Fruit fly (Drosophila melanogaster) whole organism, embryonic: ENCODE results near the gene Lrpprc2.
A peak's percentile ranks its signal among the peaks of the same experiment; 100 is the strongest.

Experiments used
- Abd-B ChIP-seq: fragments of 200-800 bp; sonication (Bioruptor generic); optimal IDR thresholded peaks from 2 replicates; lab custom pipeline; 2018; ENCODE audit warnings: missing biosample characterization, mild to moderate bottlenecking, missing genetic modification characterization, moderate library complexity
- Antp ChIP-seq: fragments of 200-800 bp; sonication (Bioruptor generic); optimal IDR thresholded peaks from 3 replicates; lab custom pipeline; 2016; ENCODE audit warnings: missing biosample characterization, missing genetic modification characterization
- Bdp1 ChIP-seq: fragments of 200-800 bp; sonication (Bioruptor generic); optimal IDR thresholded peaks from 3 replicates; lab custom pipeline; 2016; ENCODE audit warnings: missing biosample characterization, missing genetic modification characterization
- Bteb2 ChIP-seq: fragments of 200-800 bp; sonication (Bioruptor generic); optimal IDR thresholded peaks from 2 replicates; lab custom pipeline; 2016; ENCODE audit warnings: missing biosample characterization, missing genetic modification characterization
- CG1024 ChIP-seq: fragments of 200-800 bp; sonication (Bioruptor generic); IDR thresholded peaks from 2 replicates; pipeline ENCODE4 v1.3.6; 2022; ENCODE audit warnings: missing biosample characterization, missing genetic modification characterization
- CG10366 ChIP-seq: fragments of 200-800 bp; sonication (Bioruptor generic); IDR thresholded peaks from 2 replicates; pipeline ENCODE4 v1.3.6; 2022; ENCODE audit warnings: missing biosample characterization, missing genetic modification characterization
- CG11093 ChIP-seq: fragments of 200-800 bp; sonication (Bioruptor generic); IDR thresholded peaks from 3 replicates; pipeline ENCODE4 v1.3.6; 2022; ENCODE audit warnings: missing biosample characterization, missing genetic modification characterization
- CG11456 ChIP-seq: fragments of 200-800 bp; sonication (Bioruptor generic); IDR thresholded peaks from 3 replicates; pipeline ENCODE4 v1.3.6; 2022; ENCODE audit warnings: missing biosample characterization, missing genetic modification characterization
- CG11504 ChIP-seq: fragments of 200-800 bp; sonication (Bioruptor generic); optimal IDR thresholded peaks from 3 replicates; lab custom pipeline; 2019; ENCODE audit warnings: missing biosample characterization, mild to moderate bottlenecking, missing genetic modification characterization, moderate library complexity
- CG11695 ChIP-seq: fragments of 200-800 bp; sonication (Bioruptor generic); IDR thresholded peaks from 3 replicates; pipeline ENCODE4 v1.3.6; 2022; ENCODE audit warnings: missing biosample characterization, missing genetic modification characterization
- CG14860 ChIP-seq: fragments of 200-800 bp; sonication (Bioruptor generic); IDR thresholded peaks from 3 replicates; pipeline ENCODE4 v1.3.6; 2022; ENCODE audit warnings: missing biosample characterization, missing genetic modification characterization; ENCODE audit not compliant: partially characterized antibody
- CG1603 ChIP-seq: fragments of 200-800 bp; sonication (Bioruptor generic); optimal IDR thresholded peaks from 2 replicates; lab custom pipeline; 2019; ENCODE audit warnings: missing biosample characterization, mild to moderate bottlenecking, missing genetic modification characterization, moderate library complexity
- CG17385 ChIP-seq: fragments of 200-800 bp; sonication (Bioruptor generic); optimal IDR thresholded peaks from 3 replicates; lab custom pipeline; 2018; ENCODE audit warnings: missing biosample characterization, mild to moderate bottlenecking, missing genetic modification characterization
- CG32532 ChIP-seq: fragments of 200-800 bp; sonication (Bioruptor generic); IDR thresholded peaks from 2 replicates; pipeline ENCODE4 v1.3.6; 2022; ENCODE audit warnings: missing biosample characterization, missing genetic modification characterization
- CG34224 ChIP-seq: fragments of 200-800 bp; sonication (Bioruptor generic); IDR thresholded peaks from 3 replicates; pipeline ENCODE4 v1.3.6; 2022; ENCODE audit warnings: missing biosample characterization, missing genetic modification characterization; ENCODE audit not compliant: partially characterized antibody
- CG43689 ChIP-seq: fragments of 200-800 bp; sonication (Bioruptor generic); IDR thresholded peaks from 2 replicates; pipeline ENCODE4 v1.3.6; 2022; ENCODE audit warnings: missing biosample characterization, missing genetic modification characterization
- CG5180 ChIP-seq: fragments of 200-800 bp; sonication (Bioruptor generic); optimal IDR thresholded peaks from 3 replicates; lab custom pipeline; 2017; ENCODE audit warnings: missing biosample characterization, missing genetic modification characterization, mild to moderate bottlenecking, moderate library complexity, missing genetic modification reagents
- CG6791 ChIP-seq: fragments of 200-800 bp; sonication (Bioruptor generic); IDR thresholded peaks from 3 replicates; pipeline ENCODE4 v1.3.6; 2022; ENCODE audit warnings: missing biosample characterization, missing genetic modification characterization; ENCODE audit not compliant: partially characterized antibody
- CG6813 ChIP-seq: fragments of 200-800 bp; sonication (Bioruptor generic); optimal IDR thresholded peaks from 2 replicates; lab custom pipeline; 2017; ENCODE audit warnings: missing biosample characterization, missing genetic modification characterization, mild to moderate bottlenecking, moderate library complexity, missing genetic modification reagents
- CG7271 ChIP-seq: fragments of 200-800 bp; sonication (Bioruptor generic); optimal IDR thresholded peaks from 2 replicates; lab custom pipeline; 2018; ENCODE audit warnings: missing biosample characterization, mild to moderate bottlenecking, missing genetic modification characterization, moderate library complexity
- CG8290 ChIP-seq, 3 experiments: fragments of 200-800 bp; sonication (Bioruptor generic); optimal IDR thresholded peaks; 2 replicates each; lab custom pipeline; 2016 to 2019; ENCODE audit warnings: missing biosample characterization in 3 of 3, missing genetic modification characterization in 3 of 3, mild to moderate bottlenecking in 2 of 3, moderate library complexity in 1 of 3
- CoRest ChIP-seq: fragments of 200-800 bp; sonication (Bioruptor generic); optimal IDR thresholded peaks from 3 replicates; lab custom pipeline; 2018; ENCODE audit warnings: missing biosample characterization, mild to moderate bottlenecking, missing genetic modification characterization, moderate library complexity
- Dbx ChIP-seq: fragments of 200-800 bp; sonication (Bioruptor generic); IDR thresholded peaks from 3 replicates; pipeline ENCODE4 v1.3.6; 2022; ENCODE audit warnings: missing biosample characterization, missing genetic modification characterization
- Dll ChIP-seq: fragments of 200-800 bp; sonication (Bioruptor generic); IDR thresholded peaks from 4 replicates; pipeline ENCODE4 v1.3.6; 2022; ENCODE audit warnings: missing biosample characterization, missing genetic modification characterization; ENCODE audit not compliant: partially characterized antibody
- Med ChIP-seq: fragments of 200-800 bp; sonication (Bioruptor generic); peaks from one replicate; lab custom pipeline; 2016; ENCODE audit warnings: missing biosample characterization, missing genetic modification characterization, mild to moderate bottlenecking, inconsistent platforms, moderate library complexity
- Neu2 ChIP-seq: fragments of 200-800 bp; sonication (Bioruptor generic); optimal IDR thresholded peaks from 3 replicates; lab custom pipeline; 2016; ENCODE audit warnings: missing biosample characterization, missing genetic modification characterization, borderline replicate concordance
- Poxn ChIP-seq: fragments of 200-800 bp; sonication (Bioruptor generic); IDR thresholded peaks from 2 replicates; pipeline ENCODE4 v1.3.6; 2022; ENCODE audit warnings: missing biosample characterization, missing genetic modification characterization
- Side ChIP-seq: fragments of 200-800 bp; sonication (Bioruptor generic); optimal IDR thresholded peaks from 2 replicates; lab custom pipeline; 2016; ENCODE audit warnings: missing biosample characterization, missing genetic modification characterization
- Vsx1 ChIP-seq: fragments of 200-800 bp; sonication (Bioruptor generic); optimal IDR thresholded peaks from 2 replicates; lab custom pipeline; 2017; ENCODE audit warnings: missing biosample characterization, mild to moderate bottlenecking, missing genetic modification characterization, missing genetic modification reagents
- YL-1 ChIP-seq: fragments of 200-800 bp; sonication (Bioruptor generic); optimal IDR thresholded peaks from 3 replicates; lab custom pipeline; 2017; ENCODE audit warnings: missing biosample characterization, mild to moderate bottlenecking, missing genetic modification characterization
- br ChIP-seq: fragments of >200 bp; optimal IDR thresholded peaks from 2 replicates; lab custom pipeline; 2017
- bsh ChIP-seq, 2 experiments: fragments of 200-800 bp; sonication (Bioruptor generic); optimal IDR thresholded peaks; 2 replicates each; lab custom pipeline; 2017 to 2018; ENCODE audit warnings: mild to moderate bottlenecking in 2 of 2, missing biosample characterization in 2 of 2, missing genetic modification characterization in 2 of 2, moderate library complexity in 1 of 2
- cas ChIP-seq: fragments of 200-800 bp; sonication (Bioruptor generic); IDR thresholded peaks from 2 replicates; pipeline ENCODE4 v1.3.6; 2022; ENCODE audit warnings: missing biosample characterization, missing genetic modification characterization
- crc ChIP-seq: fragments of 200-800 bp; sonication (Bioruptor generic); optimal IDR thresholded peaks from 2 replicates; lab custom pipeline; 2016; ENCODE audit warnings: missing biosample characterization, missing genetic modification characterization
- da ChIP-seq: fragments of 200-800 bp; sonication (Bioruptor generic); optimal IDR thresholded peaks from 2 replicates; lab custom pipeline; 2016; ENCODE audit warnings: missing biosample characterization, missing genetic modification characterization
- dati ChIP-seq: fragments of 200-800 bp; sonication (Bioruptor generic); IDR thresholded peaks from 2 replicates; pipeline ENCODE4 v1.3.6; 2022; ENCODE audit warnings: missing biosample characterization, missing genetic modification characterization
- her ChIP-seq: fragments of 200-800 bp; sonication (Bioruptor generic); optimal IDR thresholded peaks from 2 replicates; lab custom pipeline; 2016; ENCODE audit warnings: missing biosample characterization, missing genetic modification characterization
- lilli ChIP-seq: fragments of 200-800 bp; sonication (Bioruptor generic); optimal IDR thresholded peaks from 3 replicates; lab custom pipeline; 2016; ENCODE audit warnings: missing biosample characterization, missing genetic modification characterization
- lmd ChIP-seq: fragments of 200-800 bp; sonication (Bioruptor generic); IDR thresholded peaks from 2 replicates; pipeline ENCODE4 v1.3.6; 2022; ENCODE audit warnings: missing biosample characterization, missing genetic modification characterization
- mam ChIP-seq: fragments of 200-800 bp; sonication (Bioruptor generic); optimal IDR thresholded peaks from 3 replicates; lab custom pipeline; 2016; ENCODE audit warnings: missing biosample characterization, missing genetic modification characterization
- odd ChIP-seq: fragments of 200-800 bp; sonication (Bioruptor generic); optimal IDR thresholded peaks from 2 replicates; lab custom pipeline; 2017; ENCODE audit warnings: missing biosample characterization, mild to moderate bottlenecking, missing genetic modification characterization
- pan ChIP-seq, 4 experiments: fragments of >200 bp in 3 of 4; fragments of 200-800 bp in 1 of 4; sonication (Bioruptor generic) in 1 of 4; optimal IDR thresholded peaks in 3 of 4; IDR thresholded peaks in 1 of 4; 2 replicates each; pipeline versions ENCODE4 v1.3.6 to Lab custom; 2017 to 2022; ENCODE audit warnings: missing biosample characterization in 2 of 4, missing genetic modification characterization in 2 of 4, mixed read lengths in 1 of 4
- pros ChIP-seq: fragments of 200-800 bp; sonication (Bioruptor generic); optimal IDR thresholded peaks from 3 replicates; lab custom pipeline; 2019; ENCODE audit warnings: missing biosample characterization, mild to moderate bottlenecking, missing genetic modification characterization, moderate library complexity
- scrt ChIP-seq: fragments of 200-800 bp; sonication (Bioruptor generic); optimal IDR thresholded peaks from 2 replicates; lab custom pipeline; 2018; ENCODE audit warnings: missing biosample characterization, mild to moderate bottlenecking, missing genetic modification characterization, moderate library complexity
- sim ChIP-seq: fragments of 200-800 bp; sonication (Bioruptor generic); IDR thresholded peaks from 2 replicates; pipeline ENCODE4 v1.3.6; 2022; ENCODE audit warnings: missing biosample characterization, missing genetic modification characterization
- sna ChIP-seq: fragments of 200-800 bp; sonication (Bioruptor generic); IDR thresholded peaks from 2 replicates; pipeline ENCODE4 v1.3.6; 2022; ENCODE audit warnings: missing biosample characterization, missing genetic modification characterization; ENCODE audit not compliant: partially characterized antibody
- ssp ChIP-seq: fragments of 200-800 bp; sonication (Bioruptor generic); IDR thresholded peaks from 2 replicates; pipeline ENCODE4 v1.3.6; 2022; ENCODE audit warnings: missing biosample characterization, missing genetic modification characterization
- trem ChIP-seq: fragments of 200-800 bp; optimal IDR thresholded peaks from 3 replicates; lab custom pipeline; 2019; ENCODE audit warnings: missing biosample characterization, mild to moderate bottlenecking, missing genetic modification characterization, moderate library complexity
- zf30C ChIP-seq: fragments of 200-800 bp; sonication (Bioruptor generic); optimal IDR thresholded peaks from 3 replicates; lab custom pipeline; 2018; ENCODE audit warnings: missing biosample characterization, mild to moderate bottlenecking, missing genetic modification characterization

Lrpprc2 gene

DNA sequence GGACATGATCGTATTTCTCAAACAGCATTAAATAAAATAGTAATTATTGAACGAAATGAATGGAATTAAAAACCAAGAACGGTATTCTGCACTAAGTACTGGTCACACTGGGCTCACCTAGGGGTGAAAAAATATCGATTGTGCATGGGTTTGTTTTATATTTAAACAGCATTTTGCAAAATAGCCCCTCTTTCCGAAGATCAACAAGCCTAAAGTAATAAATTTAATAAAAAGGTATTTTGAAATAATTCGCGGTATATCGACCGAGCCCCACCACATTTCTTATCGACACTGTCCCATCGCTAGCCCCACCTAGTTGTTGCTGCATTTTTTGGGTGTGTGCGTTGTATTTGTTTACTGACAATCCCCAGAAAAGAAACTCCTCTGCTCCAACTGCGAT, 10.1 kb upstream of the Lrpprc2 start, which contains the start of gene pck (continued):
- TF ChIP-seq Neu2 (GFP tag; lab: Kevin White, UChicago) (peak; percentile 1), crc (GFP tag; lab: Kevin White, UChicago) (peak; percentile 37), sim (GFP tag; lab: Robert Waterston, UW) (no peak), CG6791 (GFP tag; lab: Robert Waterston, UW) (peak; percentile 53; the same call in 1 of the 3 replicates), CG17385 (GFP tag; lab: Kevin White, UChicago) (no peak), CG34224 (GFP tag; lab: Robert Waterston, UW) (peak; percentile 65), odd (no peak), CG10366 (GFP tag; lab: Robert Waterston, UW) (peak; percentile 55), zf30C (GFP tag; lab: Kevin White, UChicago) (no peak), CG1603 (peak; percentile 83), trem (peak; percentile 77), lmd (GFP tag; lab: Robert Waterston, UW) (peak; percentile 44; the same call in 1 of the 2 replicates), CG11093 (no peak), CG11456 (GFP tag; lab: Robert Waterston, UW) (no peak), her (GFP tag; lab: Kevin White, UChicago) (no peak), Poxn (no peak), Antp (GFP tag; lab: Kevin White, UChicago) (peak; percentile 63), CG14860 (peak; percentile 24; the same call in 1 of the 3 replicates), CG8290 (GFP tag; optimal IDR thresholded peaks at IDR 0.05; lab: Kevin White, UChicago) (peak; percentile 55), CG8290 (tag; optimal IDR thresholded peaks at IDR 0.05; lab: Kevin White, UChicago) (peak in 1 of 2 experiments; percentile 57), Side (GFP tag; lab: Kevin White, UChicago) (peak; percentile 77), lilli (GFP tag; lab: Kevin White, UChicago) (peak; percentile 85), CG43689 (GFP tag; lab: Robert Waterston, UW) (no peak), CG7271 (peak; percentile 49), scrt (GFP tag; lab: Kevin White, UChicago) (no peak), dati (GFP tag; lab: Robert Waterston, UW) (0 out of 2 replicates have a peak, but pooled peaks have one; percentile 20), sna (GFP tag; lab: Robert Waterston, UW) (peak; percentile 49; the same call in 1 of the 2 replicates), YL-1 (peak; percentile 84), Abd-B (GFP tag; lab: Kevin White, UChicago) (peak; percentile 38), Bdp1 (GFP tag; lab: Kevin White, UChicago) (peak; percentile 59), Vsx1 (GFP tag; lab: Kevin White, UChicago) (no peak), pan (optimal IDR thresholded peaks at IDR 0.05; lab: Kevin White, UChicago) (no peak), pan (GFP tag; optimal IDR thresholded peaks at IDR 0.05 in 1 of 2, IDR thresholded peaks at IDR 0.05 in 1 of 2) (peak in 1 of 2 experiments; percentile 70), da (GFP tag; lab: Kevin White, UChicago) (no peak), ssp (GFP tag; lab: Robert Waterston, UW) (peak; percentile 38; the same call in 1 of the 2 replicates), Dbx (GFP tag; lab: Robert Waterston, UW) (peak; percentile 59; the same call in 2 of the 3 replicates), CG6813 (peak; percentile 13), br (lab: Kevin White, UChicago) (no peak), CG1024 (GFP tag; lab: Robert Waterston, UW) (peak; percentile 56), bsh (GFP tag; optimal IDR thresholded peaks at IDR 0.05; lab: Kevin White, UChicago) (peak in 1 of 2 experiments; percentile 76), CG11504 (tag; lab: Kevin White, UChicago) (no peak), Med (GFP tag; lab: Kevin White, UChicago) (peak; percentile 93), Dll (GFP tag; lab: Robert Waterston, UW) (peak; percentile 60; the same call in 2 of the 4 replicates), CG11695 (no peak), pros (GFP tag; lab: Kevin White, UChicago) (no peak), mam (GFP tag; lab: Kevin White, UChicago) (peak; percentile 68), CG5180 (GFP tag; lab: Kevin White, UChicago) (no peak), CG32532 (GFP tag; lab: Robert Waterston, UW) (peak; percentile 67), cas (no peak), Bteb2 (GFP tag; lab: Kevin White, UChicago) (peak; percentile 23), CoRest (tag; lab: Kevin White, UChicago) (peak; percentile 49)
